Worm (Caenorhabditis elegans) whole organism, L4 larva: Measurements from ENCODE around the gene vps-36.

ENCODE experiments used
- F10B5.3 ChIP-seq: sonication (generic microtip); optimal IDR thresholded peaks from 2 replicates; lab custom pipeline; 2016; ENCODE audit warnings: mild to moderate bottlenecking, missing genetic modification characterization, missing compliant biosample characterization
- F26F4.8 ChIP-seq: fragments of 200-800 bp; sonication (Bioruptor generic); conservative IDR thresholded peaks from 2 replicates; pipeline ENCODE4 v1.3.6; 2022; ENCODE audit warnings: missing genetic modification characterization, missing compliant biosample characterization
- T20F7.1 ChIP-seq: fragments of 200-800 bp; sonication (Bioruptor generic); optimal IDR thresholded peaks from 2 replicates; lab custom pipeline; 2018; ENCODE audit warnings: mild to moderate bottlenecking, missing genetic modification characterization, missing compliant biosample characterization
- Y48G9A.11 ChIP-seq: fragments of 200-800 bp; sonication (Bioruptor generic); IDR thresholded peaks from 2 replicates; pipeline ENCODE4 v1.3.6; 2022; ENCODE audit warnings: missing genetic modification reagents, missing genetic modification characterization, missing compliant biosample characterization
- Y5F2A.4 ChIP-seq: fragments of 200-800 bp; sonication (Bioruptor generic); optimal IDR thresholded peaks from 2 replicates; lab custom pipeline; 2018; ENCODE audit warnings: mild to moderate bottlenecking, missing genetic modification characterization, missing compliant biosample characterization
- ZK337.2 ChIP-seq: fragments of 200-800 bp; sonication (Bioruptor generic); IDR thresholded peaks from 2 replicates; pipeline ENCODE4 v1.3.6; 2022; ENCODE audit warnings: missing genetic modification reagents, missing genetic modification characterization, missing compliant biosample characterization
- aha-1 ChIP-seq: fragments of 150-350 bp; peaks from one replicate; lab custom pipeline; 2014; ENCODE audit warnings: missing biosample characterization, missing genetic modification characterization
- aly-2 ChIP-seq: sonication (generic microtip); optimal IDR thresholded peaks from 2 replicates; lab custom pipeline; 2018; ENCODE audit warnings: missing biosample characterization, missing genetic modification characterization
- ama-1 ChIP-seq: fragments of 150-350 bp; optimal IDR thresholded peaks from 2 replicates; lab custom pipeline; 2014; ENCODE audit warnings: inconsistent platforms, mixed read lengths
- arid-1 ChIP-seq: fragments of 200-800 bp; sonication (Bioruptor generic); conservative IDR thresholded peaks from 2 replicates; pipeline ENCODE4 v1.3.6; 2022; ENCODE audit warnings: missing genetic modification reagents, missing genetic modification characterization, missing compliant biosample characterization
- ceh-20 ChIP-seq: fragments of 200-800 bp; sonication (Bioruptor generic); IDR thresholded peaks from 2 replicates; pipeline ENCODE4 v1.3.6; 2022; ENCODE audit warnings: missing genetic modification reagents, missing genetic modification characterization, missing compliant biosample characterization
- ceh-28 ChIP-seq: fragments of 150-350 bp; optimal IDR thresholded peaks from 2 replicates; lab custom pipeline; 2014; ENCODE audit warnings: missing biosample characterization, missing genetic modification reagents, missing genetic modification characterization
- ceh-32 ChIP-seq: sonication (generic microtip); optimal IDR thresholded peaks from 2 replicates; lab custom pipeline; 2016; ENCODE audit warnings: mild to moderate bottlenecking, missing genetic modification characterization, missing compliant biosample characterization; ENCODE audit not compliant: poor library complexity
- ceh-62 ChIP-seq: sonication (generic microtip); optimal IDR thresholded peaks from 2 replicates; lab custom pipeline; 2017; ENCODE audit warnings: missing biosample characterization, missing genetic modification characterization
- ceh-82 ChIP-seq: sonication (generic microtip); optimal IDR thresholded peaks from 2 replicates; lab custom pipeline; 2017; ENCODE audit warnings: missing biosample characterization, missing genetic modification characterization
- daf-16 ChIP-seq, 3 experiments: sonication (generic microtip); optimal IDR thresholded peaks; 2 replicates each; lab custom pipeline; 2016 to 2017; ENCODE audit warnings: missing genetic modification characterization in 3 of 3, missing genetic modification reagents in 3 of 3, mild to moderate bottlenecking in 2 of 3, missing compliant biosample characterization in 2 of 3, missing biosample characterization in 1 of 3, moderate library complexity in 1 of 3
- daf-8 ChIP-seq: fragments of 200-800 bp; sonication (Bioruptor generic); IDR thresholded peaks from 2 replicates; pipeline ENCODE4 v1.3.6; 2022; ENCODE audit warnings: missing genetic modification characterization, missing compliant biosample characterization
- dmd-6 ChIP-seq: fragments of 200-800 bp; sonication (Bioruptor generic); IDR thresholded peaks from 2 replicates; pipeline ENCODE4 v1.3.6; 2022; ENCODE audit warnings: missing genetic modification reagents, missing genetic modification characterization, missing compliant biosample characterization
- dmd-9 ChIP-seq: fragments of 200-800 bp; sonication (Bioruptor generic); IDR thresholded peaks from 2 replicates; pipeline ENCODE4 v1.3.6; 2022; ENCODE audit warnings: missing genetic modification reagents, missing genetic modification characterization, missing compliant biosample characterization
- duxl-1 ChIP-seq: sonication (generic microtip); optimal IDR thresholded peaks from 2 replicates; lab custom pipeline; 2016; ENCODE audit warnings: mild to moderate bottlenecking, missing genetic modification characterization, moderate library complexity, missing compliant biosample characterization; ENCODE audit not compliant: poor library complexity
- egl-43 ChIP-seq: fragments of 200-800 bp; sonication (Bioruptor generic); IDR thresholded peaks from 2 replicates; pipeline ENCODE4 v1.3.6; 2022; ENCODE audit warnings: missing genetic modification reagents, missing genetic modification characterization, missing compliant biosample characterization
- hlh-11 ChIP-seq: fragments of 200-800 bp; sonication (Bioruptor generic); optimal IDR thresholded peaks from 2 replicates; lab custom pipeline; 2018; ENCODE audit warnings: mild to moderate bottlenecking, missing genetic modification characterization, missing compliant biosample characterization
- hmg-1.1 ChIP-seq: fragments of 200-800 bp; sonication (Bioruptor generic); IDR thresholded peaks from 2 replicates; pipeline ENCODE4 v1.3.6; 2022; ENCODE audit warnings: missing genetic modification reagents, missing genetic modification characterization, missing compliant biosample characterization
- lim-7 ChIP-seq: fragments of 200-800 bp; sonication (Bioruptor generic); IDR thresholded peaks from 2 replicates; pipeline ENCODE4 v1.3.6; 2022; ENCODE audit warnings: missing genetic modification characterization, missing compliant biosample characterization
- lin-1 ChIP-seq: fragments of 200-800 bp; sonication (Bioruptor generic); IDR thresholded peaks from 2 replicates; pipeline ENCODE4 v1.3.6; 2022; ENCODE audit warnings: missing genetic modification reagents, missing genetic modification characterization, missing compliant biosample characterization
- lin-13 ChIP-seq: fragments of 150-350 bp; optimal IDR thresholded peaks from 2 replicates; lab custom pipeline; 2014; ENCODE audit warnings: missing biosample characterization, missing genetic modification reagents, missing genetic modification characterization
- lin-15B ChIP-seq: fragments of 150-350 bp; sonication (generic microtip); optimal IDR thresholded peaks from 3 replicates; lab custom pipeline; 2014; ENCODE audit warnings: missing biosample characterization, missing genetic modification characterization
- lin-38 ChIP-seq: fragments of 200-800 bp; sonication (Bioruptor generic); IDR thresholded peaks from 2 replicates; pipeline ENCODE4 v1.3.6; 2022; ENCODE audit warnings: missing genetic modification reagents, missing genetic modification characterization, missing compliant biosample characterization
- madf-5 ChIP-seq, 2 experiments: fragments of 200-800 bp; sonication (Bioruptor generic); IDR thresholded peaks; 2 replicates each; pipeline ENCODE4 v1.3.6; 2022; ENCODE audit warnings: missing compliant biosample characterization in 2 of 2, missing genetic modification characterization in 2 of 2
- madf-9 ChIP-seq: fragments of 200-800 bp; sonication (Bioruptor generic); conservative IDR thresholded peaks from 2 replicates; pipeline ENCODE4 v1.3.6; 2022; ENCODE audit warnings: missing genetic modification reagents, missing genetic modification characterization, missing compliant biosample characterization
- mdl-1 ChIP-seq, 2 experiments: fragments of 150-350 bp in 1 of 2; sonication (generic microtip) in 1 of 2; optimal IDR thresholded peaks; 2 replicates each; lab custom pipeline; 2014 to 2017; ENCODE audit warnings: missing biosample characterization in 2 of 2, missing genetic modification characterization in 2 of 2
- mdt-29 ChIP-seq: fragments of 200-800 bp; sonication (Bioruptor generic); IDR thresholded peaks from 2 replicates; pipeline ENCODE4 v1.3.6; 2022; ENCODE audit warnings: missing genetic modification reagents, missing genetic modification characterization, missing compliant biosample characterization
- mep-1 ChIP-seq: fragments of 150-350 bp; sonication (generic microtip); optimal IDR thresholded peaks from 3 replicates; lab custom pipeline; 2014; ENCODE audit warnings: missing biosample characterization, missing genetic modification characterization
- mes-2 ChIP-seq: sonication (generic microtip); optimal IDR thresholded peaks from 2 replicates; lab custom pipeline; 2016; ENCODE audit warnings: missing genotype, mild to moderate bottlenecking, missing genetic modification characterization, missing compliant biosample characterization; ENCODE audit not compliant: poor library complexity, severe bottlenecking
- mxl-2 ChIP-seq: fragments of 200-800 bp; sonication (Bioruptor generic); conservative IDR thresholded peaks from 2 replicates; pipeline ENCODE4 v1.3.6; 2022; ENCODE audit warnings: missing genetic modification reagents, missing genetic modification characterization, missing compliant biosample characterization
- mxl-3 ChIP-seq: fragments of 200-800 bp; sonication (Bioruptor generic); optimal IDR thresholded peaks from 2 replicates; lab custom pipeline; 2018; ENCODE audit warnings: mild to moderate bottlenecking, missing genetic modification characterization, missing compliant biosample characterization
- nhr-102 ChIP-seq: sonication (generic microtip); optimal IDR thresholded peaks from 2 replicates; lab custom pipeline; 2016; ENCODE audit warnings: mild to moderate bottlenecking, missing genetic modification characterization, moderate library complexity, missing compliant biosample characterization
- nhr-28 ChIP-seq: fragments of 150-350 bp; optimal IDR thresholded peaks from 2 replicates; lab custom pipeline; 2014; ENCODE audit warnings: missing biosample characterization, missing genetic modification characterization
- nhr-42 ChIP-seq: fragments of 200-800 bp; sonication (Bioruptor generic); IDR thresholded peaks from 2 replicates; pipeline ENCODE4 v1.3.6; 2022; ENCODE audit warnings: missing genetic modification characterization, missing compliant biosample characterization
- nhr-48 ChIP-seq: sonication (generic microtip); optimal IDR thresholded peaks from 2 replicates; lab custom pipeline; 2016; ENCODE audit warnings: mild to moderate bottlenecking, missing genetic modification characterization, missing compliant biosample characterization
- nhr-76 ChIP-seq: fragments of 150-350 bp; optimal IDR thresholded peaks from 2 replicates; lab custom pipeline; 2014; ENCODE audit warnings: missing biosample characterization, missing genetic modification characterization
- nhr-77 ChIP-seq: fragments of 150-350 bp; optimal IDR thresholded peaks from 2 replicates; lab custom pipeline; 2014; ENCODE audit warnings: missing biosample characterization, missing genetic modification characterization
- pha-4 ChIP-seq, 2 experiments: fragments of 150-350 bp in 1 of 2; fragments of 200-800 bp in 1 of 2; sonication (Bioruptor generic) in 1 of 2; IDR thresholded peaks in 1 of 2; optimal IDR thresholded peaks in 1 of 2; 2 replicates each; pipeline versions ENCODE4 v1.3.6 to Lab custom; 2014 to 2022; ENCODE audit warnings: missing genetic modification characterization in 2 of 2, missing genetic modification reagents in 2 of 2, missing biosample characterization in 1 of 2, missing compliant biosample characterization in 1 of 2
- php-3 ChIP-seq: fragments of 200-800 bp; sonication (Bioruptor generic); IDR thresholded peaks from 2 replicates; pipeline ENCODE4 v1.3.6; 2022; ENCODE audit warnings: missing genetic modification reagents, missing genetic modification characterization, missing compliant biosample characterization
- pqm-1 ChIP-seq: sonication (generic microtip); optimal IDR thresholded peaks from 2 replicates; lab custom pipeline; 2017; ENCODE audit warnings: missing biosample characterization, missing genetic modification characterization
- set-16 ChIP-seq: fragments of 200-800 bp; sonication (Bioruptor generic); IDR thresholded peaks from 2 replicates; pipeline ENCODE4 v1.3.6; 2022; ENCODE audit warnings: missing genetic modification reagents, missing genetic modification characterization, missing compliant biosample characterization
- skn-1 ChIP-seq: fragments of 150-350 bp; optimal IDR thresholded peaks from 2 replicates; lab custom pipeline; 2014; ENCODE audit warnings: missing biosample characterization, missing genetic modification characterization
- snpc-1.2 ChIP-seq: fragments of 200-800 bp; sonication (Bioruptor generic); IDR thresholded peaks from 2 replicates; pipeline ENCODE4 v1.3.6; 2022; ENCODE audit warnings: missing genetic modification reagents, missing genetic modification characterization, missing compliant biosample characterization
- tag-97 ChIP-seq: fragments of 200-800 bp; sonication (Bioruptor generic); IDR thresholded peaks from 2 replicates; pipeline ENCODE4 v1.3.6; 2022; ENCODE audit warnings: missing genetic modification characterization, missing compliant biosample characterization
- zfp-2 ChIP-seq: sonication (generic microtip); optimal IDR thresholded peaks from 2 replicates; lab custom pipeline; 2016; ENCODE audit warnings: mild to moderate bottlenecking, missing genetic modification characterization, missing compliant biosample characterization
- zip-11 ChIP-seq: fragments of 200-800 bp; sonication (Bioruptor generic); IDR thresholded peaks from 2 replicates; pipeline ENCODE4 v1.3.6; 2022; ENCODE audit warnings: missing genetic modification characterization, missing compliant biosample characterization

vps-36 gene

ce11 chrV:10960544-10960943 is at the start of gene vps-36:
Gene vps-36, minus strand, starts transcription at chrV:10960669.
- no peak for TF ChIP-seq F10B5.3 (tag; lab: Kevin White, UChicago)
- TF ChIP-seq nhr-48 (tag; lab: Kevin White, UChicago) = no peak
- TF ChIP-seq pqm-1 (tag; lab: Kevin White, UChicago) = peak; percentile 57
- no peak for TF ChIP-seq set-16 (GFP tag; lab: Robert Waterston, UW)
- no peak for TF ChIP-seq duxl-1 (tag; lab: Kevin White, UChicago)
- TF ChIP-seq F26F4.8 = no peak
- TF ChIP-seq lin-38 (GFP tag; lab: Robert Waterston, UW) = peak; percentile 37
- no peak for TF ChIP-seq dmd-9 (GFP tag; lab: Robert Waterston, UW)
- TF ChIP-seq mxl-2 = no peak
- TF ChIP-seq Y5F2A.4 (GFP tag; lab: Kevin White, UChicago) = no peak
- TF ChIP-seq ceh-28 (tag; lab: Kevin White, UChicago) = no peak
- TF ChIP-seq lim-7 (GFP tag; lab: Robert Waterston, UW) = no peak
- no peak for TF ChIP-seq arid-1
- TF ChIP-seq mes-2 (tag; lab: Kevin White, UChicago) = peak; percentile 55
- TF ChIP-seq daf-8 (GFP tag; lab: Robert Waterston, UW) = no peak
- no peak for TF ChIP-seq nhr-76 (tag; lab: Kevin White, UChicago)
- TF ChIP-seq zip-11 = no peak
- TF ChIP-seq mdl-1 (tag; optimal IDR thresholded peaks at IDR 0.05; lab: Kevin White, UChicago) = no peak
- TF ChIP-seq hmg-1.1 (GFP tag; lab: Robert Waterston, UW) = no peak
- peak; percentile 31 for TF ChIP-seq mep-1 (tag; lab: Kevin White, UChicago)
- no peak for TF ChIP-seq mdt-29 (GFP tag; lab: Robert Waterston, UW)
- peak; percentile 39 for TF ChIP-seq lin-13 (GFP tag; lab: Kevin White, UChicago)
- no peak for TF ChIP-seq daf-16 (GFP tag; optimal IDR thresholded peaks at IDR 0.05; lab: Kevin White, UChicago)
- TF ChIP-seq daf-16 (tag; optimal IDR thresholded peaks at IDR 0.05; lab: Kevin White, UChicago) = peak; percentile 64
- TF ChIP-seq nhr-42 (GFP tag; lab: Robert Waterston, UW) = no peak
- peak; percentile 59 for TF ChIP-seq hlh-11 (tag; lab: Kevin White, UChicago)
- no peak for TF ChIP-seq php-3 (GFP tag; lab: Robert Waterston, UW)
- no peak for TF ChIP-seq zfp-2 (tag; lab: Kevin White, UChicago)
- TF ChIP-seq ceh-82 (tag; lab: Kevin White, UChicago) = no peak
- no peak for TF ChIP-seq nhr-102 (tag; lab: Kevin White, UChicago)
- no peak for TF ChIP-seq Y48G9A.11 (GFP tag; lab: Robert Waterston, UW)
- no peak for TF ChIP-seq ceh-20 (GFP tag; lab: Robert Waterston, UW)
- TF ChIP-seq tag-97 (GFP tag; lab: Robert Waterston, UW) = no peak
- no peak for TF ChIP-seq snpc-1.2 (GFP tag; lab: Robert Waterston, UW)
- peak; percentile 77 for TF ChIP-seq dmd-6 (GFP tag; lab: Robert Waterston, UW)
- TF ChIP-seq ZK337.2 (GFP tag; lab: Robert Waterston, UW) = no peak
- TF ChIP-seq nhr-77 (tag; lab: Kevin White, UChicago) = peak; percentile 14
- TF ChIP-seq nhr-28 (tag; lab: Kevin White, UChicago) = peak; percentile 96
- no peak for TF ChIP-seq madf-9 (GFP tag; lab: Robert Waterston, UW)
- TF ChIP-seq ceh-32 (tag; lab: Kevin White, UChicago) = no peak
- TF ChIP-seq skn-1 = no peak
- TF ChIP-seq ama-1 (lab: Kevin White, UChicago) = no peak
- no peak for TF ChIP-seq egl-43
- TF ChIP-seq lin-15B (tag; lab: Kevin White, UChicago) = no peak
- TF ChIP-seq lin-1 (GFP tag; lab: Robert Waterston, UW) = no peak
- no peak for TF ChIP-seq ceh-62
- TF ChIP-seq aly-2 = no peak
- TF ChIP-seq pha-4 (GFP tag; IDR thresholded peaks at IDR 0.05; lab: Robert Waterston, UW) = no peak
- peak; percentile 27 for TF ChIP-seq pha-4 (tag; optimal IDR thresholded peaks at IDR 0.05; lab: Kevin White, UChicago)
- TF ChIP-seq madf-5 (GFP tag; IDR thresholded peaks at IDR 0.05; lab: Robert Waterston, UW) = no peak
- TF ChIP-seq T20F7.1 (GFP tag; lab: Kevin White, UChicago) = peak; percentile 36
- TF ChIP-seq aha-1 (tag; lab: Kevin White, UChicago) = no peak
- TF ChIP-seq mxl-3 (GFP tag; lab: Kevin White, UChicago) = peak; percentile 9
